Fruit fly (Drosophila melanogaster) whole organism, embryonic: ENCODE measurements around the gene mbc.

Experiments used
- Ada2b ChIP-seq: fragments of 200-800 bp; sonication (Bioruptor generic); IDR thresholded peaks from 2 replicates; pipeline ENCODE4 v1.3.6; 2022; ENCODE audit warnings: missing biosample characterization, missing genetic modification characterization
- CG10462 ChIP-seq: fragments of 200-800 bp; sonication (Bioruptor generic); optimal IDR thresholded peaks from 2 replicates; lab custom pipeline; 2016; ENCODE audit warnings: missing biosample characterization, missing genetic modification characterization
- CG11093 ChIP-seq: fragments of 200-800 bp; sonication (Bioruptor generic); IDR thresholded peaks from 3 replicates; pipeline ENCODE4 v1.3.6; 2022; ENCODE audit warnings: missing biosample characterization, missing genetic modification characterization
- CG11456 ChIP-seq: fragments of 200-800 bp; sonication (Bioruptor generic); IDR thresholded peaks from 3 replicates; pipeline ENCODE4 v1.3.6; 2022; ENCODE audit warnings: missing biosample characterization, missing genetic modification characterization
- CG12155 ChIP-seq: fragments of 200-800 bp; sonication (Bioruptor generic); optimal IDR thresholded peaks from 3 replicates; lab custom pipeline; 2016; ENCODE audit warnings: missing biosample characterization, missing genetic modification characterization
- CG12236 ChIP-seq: fragments of 200-800 bp; sonication (Bioruptor generic); optimal IDR thresholded peaks from 2 replicates; lab custom pipeline; 2016; ENCODE audit warnings: missing biosample characterization, missing genetic modification characterization
- CG12744 ChIP-seq: fragments of 200-800 bp; sonication (Bioruptor generic); optimal IDR thresholded peaks from 2 replicates; lab custom pipeline; 2016; ENCODE audit warnings: missing biosample characterization, missing genetic modification characterization
- CG1647 ChIP-seq: fragments of 200-800 bp; sonication (Bioruptor generic); optimal IDR thresholded peaks from 3 replicates; lab custom pipeline; 2016; ENCODE audit warnings: missing biosample characterization, missing genetic modification characterization
- CG16863 ChIP-seq: fragments of 200-800 bp; sonication (Bioruptor generic); optimal IDR thresholded peaks from 3 replicates; lab custom pipeline; 2016; ENCODE audit warnings: missing biosample characterization, missing genetic modification characterization
- CG17829 ChIP-seq: fragments of 200-800 bp; optimal IDR thresholded peaks from 2 replicates; lab custom pipeline; 2019; ENCODE audit warnings: missing biosample characterization, mild to moderate bottlenecking, missing genetic modification characterization, moderate library complexity
- CG17912 ChIP-seq: fragments of 200-800 bp; sonication (Bioruptor generic); optimal IDR thresholded peaks from 2 replicates; lab custom pipeline; 2018; ENCODE audit warnings: missing biosample characterization, mild to moderate bottlenecking, missing genetic modification characterization
- CG2129 ChIP-seq: fragments of 200-800 bp; sonication (Bioruptor generic); IDR thresholded peaks from 2 replicates; pipeline ENCODE4 v1.3.6; 2022; ENCODE audit warnings: missing biosample characterization, missing genetic modification characterization; ENCODE audit not compliant: partially characterized antibody
- CG2712 ChIP-seq: fragments of 200-800 bp; optimal IDR thresholded peaks from 3 replicates; lab custom pipeline; 2019; ENCODE audit warnings: missing biosample characterization, mild to moderate bottlenecking, missing genetic modification characterization, moderate library complexity
- CG30020 ChIP-seq: fragments of 200-800 bp; optimal IDR thresholded peaks from 2 replicates; lab custom pipeline; 2019; ENCODE audit warnings: missing biosample characterization, mild to moderate bottlenecking, missing genetic modification characterization, moderate library complexity
- CG3407 ChIP-seq: fragments of 200-800 bp; sonication (Bioruptor generic); optimal IDR thresholded peaks from 2 replicates; lab custom pipeline; 2018; ENCODE audit warnings: missing biosample characterization, mild to moderate bottlenecking, missing genetic modification characterization
- CG3726 ChIP-seq: fragments of 200-800 bp; sonication (Bioruptor generic); IDR thresholded peaks from 3 replicates; pipeline ENCODE4, ENCODE4 v1.3.6; 2022; ENCODE audit warnings: missing biosample characterization, missing genetic modification characterization
- CG6654 ChIP-seq: fragments of 200-800 bp; sonication (Bioruptor generic); optimal IDR thresholded peaks from 2 replicates; lab custom pipeline; 2017; ENCODE audit warnings: missing biosample characterization, mild to moderate bottlenecking, missing genetic modification characterization
- CG6813 ChIP-seq: fragments of 200-800 bp; sonication (Bioruptor generic); optimal IDR thresholded peaks from 2 replicates; lab custom pipeline; 2017; ENCODE audit warnings: missing biosample characterization, missing genetic modification characterization, mild to moderate bottlenecking, moderate library complexity, missing genetic modification reagents
- CG7928 ChIP-seq: fragments of 200-800 bp; sonication (Bioruptor generic); optimal IDR thresholded peaks from 2 replicates; lab custom pipeline; 2017; ENCODE audit warnings: missing biosample characterization, mild to moderate bottlenecking, missing genetic modification characterization
- CG7963 ChIP-seq: fragments of 200-800 bp; sonication (Bioruptor generic); IDR thresholded peaks from 3 replicates; pipeline ENCODE4 v1.3.6; 2022; ENCODE audit warnings: missing biosample characterization, missing genetic modification characterization; ENCODE audit not compliant: partially characterized antibody
- CG8089 ChIP-seq: fragments of 200-800 bp; sonication (Bioruptor generic); optimal IDR thresholded peaks from 3 replicates; lab custom pipeline; 2016; ENCODE audit warnings: missing biosample characterization, missing genetic modification characterization
- CG9797 ChIP-seq: fragments of 200-800 bp; sonication (Bioruptor generic); optimal IDR thresholded peaks from 3 replicates; lab custom pipeline; 2018; ENCODE audit warnings: missing biosample characterization, mild to moderate bottlenecking, missing genetic modification characterization
- Fer2 ChIP-seq: fragments of 200-800 bp; sonication (Bioruptor generic); optimal IDR thresholded peaks from 2 replicates; lab custom pipeline; 2018; ENCODE audit warnings: missing biosample characterization, mild to moderate bottlenecking, missing genetic modification characterization, moderate library complexity
- Gsc ChIP-seq: fragments of 200-800 bp; sonication (Bioruptor generic); IDR thresholded peaks from 2 replicates; pipeline ENCODE4 v1.3.6; 2022; ENCODE audit warnings: missing biosample characterization, missing genetic modification characterization
- HHEX ChIP-seq: fragments of 200-800 bp; sonication (Bioruptor generic); optimal IDR thresholded peaks from 3 replicates; lab custom pipeline; 2017; ENCODE audit warnings: missing biosample characterization, mild to moderate bottlenecking, missing genetic modification characterization, missing genetic modification reagents
- HLH54F ChIP-seq: fragments of 200-800 bp; sonication (Bioruptor generic); optimal IDR thresholded peaks from 3 replicates; lab custom pipeline; 2016; ENCODE audit warnings: missing biosample characterization, missing genetic modification characterization
- Hand ChIP-seq: fragments of 200-800 bp; sonication (Bioruptor generic); optimal IDR thresholded peaks from 2 replicates; lab custom pipeline; 2017; ENCODE audit warnings: mild to moderate bottlenecking, missing biosample characterization, missing genetic modification reagents, missing genetic modification characterization
- Lim3 ChIP-seq: fragments of 200-800 bp; sonication (Bioruptor generic); IDR thresholded peaks from 2 replicates; pipeline ENCODE4 v1.3.6; 2022; ENCODE audit warnings: missing biosample characterization, missing genetic modification characterization
- Mes4 ChIP-seq: fragments of 200-800 bp; sonication (Bioruptor generic); optimal IDR thresholded peaks from 2 replicates; lab custom pipeline; 2016; ENCODE audit warnings: missing biosample characterization, missing genetic modification characterization
- Mrtf ChIP-seq: fragments of 200-800 bp; sonication (Bioruptor generic); IDR thresholded peaks from 3 replicates; pipeline ENCODE4 v1.3.6; 2022; ENCODE audit warnings: missing biosample characterization, missing genetic modification characterization
- NK7.1 ChIP-seq: fragments of 200-800 bp; sonication (Bioruptor generic); optimal IDR thresholded peaks from 3 replicates; lab custom pipeline; 2016; ENCODE audit warnings: missing biosample characterization, missing genetic modification characterization
- Nf-YB ChIP-seq: fragments of 200-800 bp; sonication (Bioruptor generic); optimal IDR thresholded peaks from 3 replicates; lab custom pipeline; 2019; ENCODE audit warnings: missing biosample characterization, mild to moderate bottlenecking, missing genetic modification characterization, moderate library complexity
- Spps ChIP-seq: fragments of 200-800 bp; sonication (Bioruptor generic); optimal IDR thresholded peaks from 2 replicates; lab custom pipeline; 2018; ENCODE audit warnings: missing biosample characterization, mild to moderate bottlenecking, missing genetic modification characterization
- ara ChIP-seq: fragments of 200-800 bp; sonication (Bioruptor generic); IDR thresholded peaks from 2 replicates; pipeline ENCODE4 v1.3.6; 2022; ENCODE audit warnings: missing biosample characterization, missing genetic modification characterization
- cad ChIP-seq: fragments of >200 bp; optimal IDR thresholded peaks from 2 replicates; lab custom pipeline; 2017; ENCODE audit warnings: missing biosample characterization, missing genetic modification characterization
- chif ChIP-seq, 2 experiments: fragments of 200-800 bp; sonication (Bioruptor generic); optimal IDR thresholded peaks; 3 replicates each; lab custom pipeline; 2016; ENCODE audit warnings: missing biosample characterization in 2 of 2, missing genetic modification characterization in 2 of 2
- crol ChIP-seq: fragments of 200-800 bp; sonication (Bioruptor generic); IDR thresholded peaks from 2 replicates; pipeline ENCODE4 v1.3.6; 2022; ENCODE audit warnings: missing biosample characterization, missing genetic modification characterization
- dan ChIP-seq: fragments of 200-800 bp; sonication (Bioruptor generic); IDR thresholded peaks from 2 replicates; pipeline ENCODE4 v1.3.6; 2022; ENCODE audit warnings: missing biosample characterization, missing genetic modification characterization
- dmrt11E ChIP-seq: fragments of 200-800 bp; sonication (Bioruptor generic); optimal IDR thresholded peaks from 3 replicates; lab custom pipeline; 2018; ENCODE audit warnings: missing biosample characterization, mild to moderate bottlenecking, missing genetic modification characterization, moderate library complexity
- grau ChIP-seq: fragments of 200-800 bp; optimal IDR thresholded peaks from 3 replicates; lab custom pipeline; 2019; ENCODE audit warnings: missing biosample characterization, mild to moderate bottlenecking, missing genetic modification characterization, moderate library complexity
- her ChIP-seq: fragments of 200-800 bp; sonication (Bioruptor generic); optimal IDR thresholded peaks from 2 replicates; lab custom pipeline; 2016; ENCODE audit warnings: missing biosample characterization, missing genetic modification characterization
- kah ChIP-seq: fragments of 200-800 bp; sonication (Bioruptor generic); optimal IDR thresholded peaks from 2 replicates; lab custom pipeline; 2018; ENCODE audit warnings: missing biosample characterization, mild to moderate bottlenecking, missing genetic modification characterization
- klu ChIP-seq: fragments of 200-800 bp; sonication (Bioruptor generic); IDR thresholded peaks from 2 replicates; pipeline ENCODE4 v1.3.6; 2022; ENCODE audit warnings: missing biosample characterization, missing genetic modification characterization
- lilli ChIP-seq: fragments of 200-800 bp; sonication (Bioruptor generic); optimal IDR thresholded peaks from 3 replicates; lab custom pipeline; 2016; ENCODE audit warnings: missing biosample characterization, missing genetic modification characterization
- nau ChIP-seq: fragments of 200-800 bp; sonication (Bioruptor generic); optimal IDR thresholded peaks from 3 replicates; lab custom pipeline; 2017; ENCODE audit warnings: missing biosample characterization, mild to moderate bottlenecking, missing genetic modification characterization, missing genetic modification reagents
- pho ChIP-seq: fragments of 200-800 bp; sonication (Bioruptor generic); optimal IDR thresholded peaks from 2 replicates; lab custom pipeline; 2016; ENCODE audit warnings: missing biosample characterization, missing genetic modification characterization
- pzg ChIP-seq: fragments of 200-800 bp; sonication (Bioruptor generic); optimal IDR thresholded peaks from 3 replicates; lab custom pipeline; 2018; ENCODE audit warnings: missing biosample characterization, mild to moderate bottlenecking, missing genetic modification characterization, moderate library complexity
- repo ChIP-seq: fragments of 200-800 bp; sonication (Bioruptor generic); optimal IDR thresholded peaks from 2 replicates; lab custom pipeline; 2016; ENCODE audit warnings: missing biosample characterization, missing genetic modification characterization
- shn ChIP-seq: fragments of 200-800 bp; sonication (Bioruptor generic); optimal IDR thresholded peaks from 3 replicates; lab custom pipeline; 2016; ENCODE audit warnings: missing biosample characterization, missing genetic modification characterization
- tin ChIP-seq: fragments of 200-800 bp; sonication (Bioruptor generic); optimal IDR thresholded peaks from 3 replicates; lab custom pipeline; 2016; ENCODE audit warnings: missing biosample characterization, missing genetic modification characterization

mbc gene

DNA sequence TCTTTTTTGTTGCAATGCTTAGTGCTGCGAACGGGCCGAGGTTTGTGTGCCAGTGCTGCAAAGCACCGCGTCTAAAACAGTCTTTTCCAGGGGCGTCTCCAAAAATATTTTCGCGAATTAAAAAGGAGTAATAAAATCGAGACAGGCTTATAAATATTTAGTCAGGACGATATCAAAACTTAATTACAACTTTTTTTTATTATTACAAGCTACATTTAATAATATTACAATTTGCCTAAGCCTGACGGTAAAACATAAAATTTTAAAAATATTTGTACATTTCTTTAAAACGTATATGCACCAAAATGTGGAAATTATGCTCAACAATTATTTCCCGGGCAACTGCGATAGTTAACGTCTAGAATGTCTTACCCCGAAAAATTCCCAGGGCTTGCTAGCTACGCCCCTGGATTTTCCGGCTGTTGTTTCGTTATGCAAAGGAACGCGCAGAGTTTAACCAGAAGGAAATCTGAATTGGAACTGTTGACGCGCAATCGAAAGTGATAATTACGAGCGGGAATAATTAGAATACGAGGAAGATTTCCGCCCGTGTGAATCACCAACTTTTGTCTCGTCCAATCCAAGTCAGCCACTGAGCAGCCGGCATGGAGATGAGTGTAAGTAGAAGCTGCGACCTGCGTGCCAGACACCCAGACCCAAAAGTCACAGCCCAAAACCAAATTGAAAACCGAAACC lies 23.5 kb upstream of the mbc start, which contains the start of the genes PTPMT1 and Hrd3 (continued):
- TF ChIP-seq CG16863 (GFP tag; lab: Kevin White, UChicago) (peak; percentile 97), CG7928 (GFP tag; lab: Kevin White, UChicago) (peak; percentile 82), cad (GFP tag; lab: Kevin White, UChicago) (no peak), NK7.1 (GFP tag; lab: Kevin White, UChicago) (peak; percentile 95), Mes4 (peak; percentile 96), CG12236 (peak; percentile 94), CG8089 (GFP tag; lab: Kevin White, UChicago) (peak; percentile 94), HHEX (peak; percentile 99), CG1647 (GFP tag; lab: Kevin White, UChicago) (peak; percentile 98), Ada2b (peak; percentile 92), CG2129 (GFP tag; lab: Robert Waterston, UW) (no peak), CG30020 (tag; lab: Kevin White, UChicago) (peak; percentile 92), dan (GFP tag; lab: Robert Waterston, UW) (peak; percentile 89), CG11093 (GFP tag; lab: Robert Waterston, UW) (peak; percentile 97), CG10462 (GFP tag; lab: Kevin White, UChicago) (peak; percentile 98), CG11456 (GFP tag; lab: Robert Waterston, UW) (peak; percentile 95), kah (GFP tag; lab: Kevin White, UChicago) (peak; percentile 93), nau (GFP tag; lab: Kevin White, UChicago) (no peak), klu (GFP tag; lab: Robert Waterston, UW) (peak; percentile 96), shn (peak; percentile 97), CG3407 (GFP tag; lab: Kevin White, UChicago) (peak; percentile 97), CG7963 (GFP tag; lab: Robert Waterston, UW) (no peak), CG12744 (GFP tag; lab: Kevin White, UChicago) (peak; percentile 97), lilli (GFP tag; lab: Kevin White, UChicago) (peak; percentile 99), chif (GFP tag; optimal IDR thresholded peaks at IDR 0.05; lab: Kevin White, UChicago) (peak; percentile 97 to 98), ara (peak; percentile 93), CG17829 (tag; lab: Kevin White, UChicago) (peak; percentile 99), pho (GFP tag; lab: Kevin White, UChicago) (peak; percentile 98), CG2712 (tag; lab: Kevin White, UChicago) (peak; percentile 99), dmrt11E (tag; lab: Kevin White, UChicago) (peak; percentile 99), tin (GFP tag; lab: Kevin White, UChicago) (peak; percentile 99), pzg (GFP tag; lab: Kevin White, UChicago) (peak; percentile 44), Spps (tag; lab: Kevin White, UChicago) (peak; percentile 96), Fer2 (tag; lab: Kevin White, UChicago) (peak; percentile 97), repo (GFP tag; lab: Kevin White, UChicago) (peak; percentile 93), her (GFP tag; lab: Kevin White, UChicago) (peak; percentile 90), Hand (peak; percentile 96), CG12155 (GFP tag; lab: Kevin White, UChicago) (peak; percentile 97), CG3726 (GFP tag; lab: Robert Waterston, UW) (peak; percentile 93), Gsc (GFP tag; lab: Robert Waterston, UW) (peak; percentile 90), CG6654 (GFP tag; lab: Kevin White, UChicago) (peak; percentile 93), HLH54F (GFP tag; lab: Kevin White, UChicago) (peak; percentile 99), grau (tag; lab: Kevin White, UChicago) (peak; percentile 98), CG17912 (peak; percentile 86), Mrtf (GFP tag; lab: Robert Waterston, UW) (peak; percentile 95), CG6813 (GFP tag; lab: Kevin White, UChicago) (peak; percentile 96), Nf-YB (GFP tag; lab: Kevin White, UChicago) (peak; percentile 89), CG9797 (peak; percentile 55), Lim3 (GFP tag; lab: Robert Waterston, UW) (peak; percentile 81), crol (GFP tag; lab: Robert Waterston, UW) (peak; percentile 63; the same call in 1 of the 2 replicates)
